Worm (Caenorhabditis elegans) whole organism, L2 larva: Measurements from ENCODE around the gene srab-4.
A peak's percentile ranks its signal among the peaks of the same experiment; 100 is the strongest.

Experiments
- C34F6.9 ChIP-seq: fragments of 150-350 bp; optimal IDR thresholded peaks from 2 replicates; lab custom pipeline; 2014; ENCODE audit warnings: missing biosample characterization, missing genetic modification characterization
- F13H6.1 ChIP-seq: sonication (generic microtip); optimal IDR thresholded peaks from 2 replicates; lab custom pipeline; 2016; ENCODE audit warnings: missing genetic modification characterization, missing compliant biosample characterization
- ZK546.5 ChIP-seq: sonication (generic microtip); optimal IDR thresholded peaks from 2 replicates; lab custom pipeline; 2017; ENCODE audit warnings: missing biosample characterization, missing genetic modification characterization
- aly-2 ChIP-seq: fragments of 150-350 bp; optimal IDR thresholded peaks from 2 replicates; lab custom pipeline; 2014; ENCODE audit warnings: missing biosample characterization, missing genetic modification characterization
- ama-1 ChIP-seq: fragments of 150-350 bp; optimal IDR thresholded peaks from 2 replicates; lab custom pipeline; 2018; ENCODE audit warnings: inconsistent platforms
- blmp-1 ChIP-seq: sonication (generic microtip); optimal IDR thresholded peaks from 2 replicates; lab custom pipeline; 2017; ENCODE audit warnings: missing genetic modification characterization, mild to moderate bottlenecking, missing compliant biosample characterization, antibody characterized with exemption, moderate library complexity; ENCODE audit not compliant: insufficient read depth
- ceh-16 ChIP-seq: fragments of 150-350 bp; optimal IDR thresholded peaks from 2 replicates; lab custom pipeline; 2014; ENCODE audit warnings: missing biosample characterization, missing genetic modification characterization
- ceh-82 ChIP-seq: fragments of 150-350 bp; optimal IDR thresholded peaks from 2 replicates; lab custom pipeline; 2014; ENCODE audit warnings: missing biosample characterization, missing genetic modification characterization
- crh-2 ChIP-seq: sonication (generic microtip); optimal IDR thresholded peaks from 2 replicates; lab custom pipeline; 2017; ENCODE audit warnings: missing biosample characterization, missing genetic modification characterization
- egl-27 ChIP-seq: sonication (generic microtip); optimal IDR thresholded peaks from 3 replicates; lab custom pipeline; 2017; ENCODE audit warnings: missing biosample characterization, missing genetic modification reagents, missing genetic modification characterization
- elt-1 ChIP-seq: fragments of 150-350 bp; optimal IDR thresholded peaks from 2 replicates; lab custom pipeline; 2014; ENCODE audit warnings: missing biosample characterization, missing genetic modification characterization
- fos-1 ChIP-seq: fragments of 150-350 bp; optimal IDR thresholded peaks from 2 replicates; lab custom pipeline; 2014; ENCODE audit warnings: missing biosample characterization, missing genetic modification characterization
- gmeb-1 ChIP-seq: fragments of 150-350 bp; optimal IDR thresholded peaks from 2 replicates; lab custom pipeline; 2014; ENCODE audit warnings: missing biosample characterization, missing genetic modification characterization
- lin-11 ChIP-seq: fragments of 150-350 bp; sonication (generic microtip); optimal IDR thresholded peaks from 2 replicates; lab custom pipeline; 2014; ENCODE audit warnings: missing biosample characterization, missing genetic modification characterization, inconsistent platforms, mixed read lengths
- lin-13 ChIP-seq: fragments of 150-350 bp; optimal IDR thresholded peaks from 2 replicates; lab custom pipeline; 2014; ENCODE audit warnings: missing biosample characterization, missing genetic modification reagents, missing genetic modification characterization
- lin-39 ChIP-seq: fragments of 150-350 bp; optimal IDR thresholded peaks from 2 replicates; lab custom pipeline; 2014; ENCODE audit warnings: missing biosample characterization, missing genetic modification reagents, missing genetic modification characterization
- mab-5 ChIP-seq: fragments of 150-350 bp; optimal IDR thresholded peaks from 2 replicates; lab custom pipeline; 2014; ENCODE audit warnings: missing biosample characterization, missing genetic modification characterization
- mbf-1 ChIP-seq: sonication (generic microtip); optimal IDR thresholded peaks from 2 replicates; lab custom pipeline; 2017; ENCODE audit warnings: missing biosample characterization, missing genetic modification characterization
- nhr-10 ChIP-seq: sonication (generic microtip); optimal IDR thresholded peaks from 2 replicates; lab custom pipeline; 2017; ENCODE audit warnings: missing biosample characterization, missing genetic modification characterization
- nhr-11 ChIP-seq: fragments of 150-350 bp; optimal IDR thresholded peaks from 2 replicates; lab custom pipeline; 2014; ENCODE audit warnings: missing biosample characterization, missing genetic modification characterization
- nhr-12 ChIP-seq: fragments of 150-350 bp; optimal IDR thresholded peaks from 2 replicates; lab custom pipeline; 2014; ENCODE audit warnings: missing biosample characterization, missing genetic modification characterization
- nhr-129 ChIP-seq: fragments of 150-350 bp; optimal IDR thresholded peaks from 2 replicates; lab custom pipeline; 2014; ENCODE audit warnings: missing biosample characterization, missing genetic modification characterization
- nhr-21 ChIP-seq: fragments of 150-350 bp; optimal IDR thresholded peaks from 2 replicates; lab custom pipeline; 2014; ENCODE audit warnings: missing biosample characterization, missing genetic modification characterization
- nhr-237 ChIP-seq: fragments of 150-350 bp; optimal IDR thresholded peaks from 2 replicates; lab custom pipeline; 2014; ENCODE audit warnings: missing biosample characterization, missing genetic modification characterization
- nhr-25 ChIP-seq: fragments of 150-350 bp; sonication (generic microtip); optimal IDR thresholded peaks from 3 replicates; lab custom pipeline; 2014; ENCODE audit warnings: missing biosample characterization, missing genetic modification characterization
- nhr-6 ChIP-seq: fragments of 150-350 bp; optimal IDR thresholded peaks from 2 replicates; lab custom pipeline; 2014; ENCODE audit warnings: missing biosample characterization, missing genetic modification characterization
- nhr-77 ChIP-seq: fragments of 150-350 bp; optimal IDR thresholded peaks from 2 replicates; lab custom pipeline; 2014; ENCODE audit warnings: missing biosample characterization, missing genetic modification characterization
- peb-1 ChIP-seq: fragments of 150-350 bp; optimal IDR thresholded peaks from 2 replicates; lab custom pipeline; 2014; ENCODE audit warnings: missing biosample characterization, missing genetic modification characterization
- skn-1 ChIP-seq: sonication (generic microtip); optimal IDR thresholded peaks from 2 replicates; lab custom pipeline; 2017; ENCODE audit warnings: missing biosample characterization, missing genetic modification characterization
- snpc-4 ChIP-seq: fragments of 150-350 bp; optimal IDR thresholded peaks from 2 replicates; lab custom pipeline; 2014; ENCODE audit warnings: missing biosample characterization, missing genetic modification characterization
- unc-39 ChIP-seq: fragments of 150-350 bp; optimal IDR thresholded peaks from 2 replicates; lab custom pipeline; 2014; ENCODE audit warnings: missing biosample characterization, missing genetic modification characterization
- unc-62 ChIP-seq: fragments of 150-350 bp; optimal IDR thresholded peaks from 2 replicates; lab custom pipeline; 2014; ENCODE audit warnings: missing biosample characterization, missing genetic modification reagents, missing genetic modification characterization
- zag-1 ChIP-seq: fragments of 150-350 bp; optimal IDR thresholded peaks from 2 replicates; lab custom pipeline; 2014; ENCODE audit warnings: missing biosample characterization, missing genetic modification characterization
- ztf-1 ChIP-seq: fragments of 200-800 bp; sonication (Bioruptor generic); conservative IDR thresholded peaks from 2 replicates; pipeline ENCODE4 v1.3.6; 2022; ENCODE audit warnings: missing genetic modification characterization, missing compliant biosample characterization
- ztf-11 ChIP-seq: sonication (generic microtip); optimal IDR thresholded peaks from 2 replicates; lab custom pipeline; 2017; ENCODE audit warnings: missing biosample characterization, missing genetic modification characterization
- ztf-4 ChIP-seq: fragments of 150-350 bp; optimal IDR thresholded peaks from 2 replicates; lab custom pipeline; 2014; ENCODE audit warnings: missing biosample characterization, missing genetic modification characterization

Gene srab-4

DNA sequence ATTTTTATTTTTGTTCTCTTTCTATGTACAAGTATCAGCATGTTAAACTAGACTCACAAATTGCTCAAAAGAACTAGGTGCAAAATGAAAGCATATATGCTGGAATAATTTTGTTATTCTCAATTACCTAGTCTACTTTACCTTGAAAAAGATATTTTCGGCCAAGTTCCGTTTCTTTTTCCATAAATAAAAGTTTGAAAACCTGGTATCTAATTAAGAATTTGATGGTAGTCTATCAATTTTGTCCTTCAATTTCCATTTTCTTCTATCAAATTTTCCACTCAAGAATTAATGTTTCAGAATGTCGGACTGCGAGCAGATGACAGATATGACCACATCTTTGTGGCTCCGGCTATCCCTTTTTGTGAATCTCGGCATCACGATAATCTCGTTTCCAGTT is at the start of gene srab-4:
Gene srab-4, plus strand, starts transcription at position 301 of the 400 bp plus-strand sequence.
- TF ChIP-seq aly-2 (no peak), lin-11 (tag; lab: Kevin White, UChicago) (no peak), nhr-25 (tag; lab: Kevin White, UChicago) (no peak), lin-39 (tag; lab: Kevin White, UChicago) (no peak), fos-1 (tag; lab: Kevin White, UChicago) (no peak), unc-39 (tag; lab: Kevin White, UChicago) (no peak), nhr-77 (tag; lab: Kevin White, UChicago) (no peak), skn-1 (tag; lab: Kevin White, UChicago) (no peak), unc-62 (GFP tag; lab: Kevin White, UChicago) (no peak), zag-1 (tag; lab: Kevin White, UChicago) (no peak), ceh-16 (tag; lab: Kevin White, UChicago) (no peak), nhr-129 (tag; lab: Kevin White, UChicago) (no peak), F13H6.1 (tag; lab: Kevin White, UChicago) (no peak), nhr-10 (no peak), peb-1 (tag; lab: Kevin White, UChicago) (no peak)
- TF ChIP-seq, all 48 proteins: peak for 0

DNA sequence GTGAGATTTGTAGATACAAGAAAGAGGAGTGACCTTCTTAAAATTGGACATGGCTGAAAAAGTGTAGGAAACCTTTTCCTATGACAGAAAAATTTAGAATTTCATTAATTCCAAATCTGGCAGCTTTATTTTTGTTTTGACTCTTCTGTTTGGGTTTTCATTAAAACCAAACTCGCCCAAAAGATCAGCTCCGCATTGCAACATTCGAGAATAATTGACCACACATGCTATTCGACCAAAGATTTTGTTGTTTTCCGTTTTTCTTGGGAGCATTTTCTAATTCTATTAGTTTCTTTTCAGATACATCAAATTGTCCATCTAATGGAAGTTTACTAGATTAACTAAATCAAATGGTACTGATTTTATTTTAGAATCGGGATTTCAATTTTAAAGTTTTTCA is 47.7 kb upstream of the srab-4 start, which contains the start of gene mec-1:
Gene mec-1, plus strand, starts transcription at position 301 of the 400 bp plus-strand sequence.
- TF ChIP-seq ama-1 (lab: Kevin White, UChicago) (no peak), crh-2 (tag; lab: Kevin White, UChicago) (no peak), mab-5 (no peak)

DNA sequence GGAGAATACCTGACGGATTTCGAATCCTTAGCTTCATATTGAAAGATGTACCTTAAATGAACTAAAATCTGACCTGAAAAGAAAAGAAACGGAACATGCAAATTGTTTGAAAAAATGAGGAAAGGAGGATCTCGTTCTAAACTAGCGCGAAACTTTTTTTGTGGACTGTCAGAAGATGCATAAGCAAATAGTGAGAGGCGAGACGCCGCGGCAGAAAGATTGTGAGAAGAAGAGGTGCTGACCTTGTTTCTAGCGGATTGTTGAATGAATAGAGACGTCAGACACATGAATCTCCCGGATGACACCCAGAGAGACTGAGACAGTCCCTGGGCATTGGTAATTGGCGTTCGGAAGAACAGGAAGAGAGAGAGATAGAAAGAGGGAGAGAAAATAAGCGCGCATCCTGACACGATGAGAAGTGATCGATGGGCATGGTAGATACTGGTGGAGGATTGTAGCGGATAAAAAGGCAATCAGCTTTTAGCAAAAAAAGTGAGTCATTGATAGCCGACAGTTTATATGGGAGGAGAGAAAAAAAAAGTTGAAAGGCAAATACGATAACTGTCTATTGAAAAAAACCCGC is 33.9 kb upstream of the srab-4 start, which contains the start of gene ptr-15:
Gene ptr-15, minus strand, starts transcription at position 51 of the 583 bp plus-strand sequence.
- TF ChIP-seq nhr-21 (tag; lab: Kevin White, UChicago) (peak; percentile 24), nhr-77 (tag; lab: Kevin White, UChicago) (no peak), snpc-4 (tag; lab: Kevin White, UChicago) (no peak), peb-1 (tag; lab: Kevin White, UChicago) (peak; percentile 30), unc-39 (tag; lab: Kevin White, UChicago) (no peak), fos-1 (tag; lab: Kevin White, UChicago) (peak; percentile 10), nhr-12 (no peak), nhr-237 (tag; lab: Kevin White, UChicago) (no peak), lin-39 (tag; lab: Kevin White, UChicago) (no peak), mbf-1 (tag; lab: Kevin White, UChicago) (no peak), ztf-11 (tag; lab: Kevin White, UChicago) (no peak), nhr-6 (tag; lab: Kevin White, UChicago) (no peak), lin-13 (no peak), ama-1 (lab: Kevin White, UChicago) (no peak)

DNA sequence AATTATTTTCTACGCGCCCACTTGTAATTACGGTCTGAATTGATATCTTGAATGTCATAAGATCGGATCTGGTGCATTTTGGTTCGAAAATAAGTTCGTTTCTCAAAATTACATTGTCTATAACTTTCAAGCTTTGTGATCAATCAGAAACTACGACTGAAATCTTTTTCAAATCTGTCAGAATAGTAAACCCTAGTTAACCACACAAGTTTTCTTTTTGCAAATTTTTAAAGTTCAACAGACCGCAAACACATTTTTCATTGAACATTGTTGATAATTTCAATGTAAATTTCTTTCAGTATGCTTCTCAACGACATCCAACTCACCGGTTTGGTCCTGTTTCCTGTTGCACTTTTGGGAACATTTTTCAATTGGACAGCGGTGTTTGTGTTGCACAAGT is 32.4 kb upstream of the srab-4 start, which contains the start of gene srx-59:
Gene srx-59, plus strand, starts transcription at position 301 of the 400 bp plus-strand sequence.
- TF ChIP-seq lin-39 (tag; lab: Kevin White, UChicago), result no peak
- TF ChIP-seq nhr-237 (tag; lab: Kevin White, UChicago), result no peak
- no peak for TF ChIP-seq gmeb-1 (tag; lab: Kevin White, UChicago)
- no peak for TF ChIP-seq ZK546.5 (tag; lab: Kevin White, UChicago)
- no peak for TF ChIP-seq ztf-4 (tag; lab: Kevin White, UChicago)
- no peak for TF ChIP-seq unc-62 (GFP tag; lab: Kevin White, UChicago)
- TF ChIP-seq blmp-1 (tag; lab: Kevin White, UChicago), result no peak
- TF ChIP-seq mab-5, result no peak
- TF ChIP-seq elt-1 (tag; lab: Kevin White, UChicago), result no peak
- no peak for TF ChIP-seq ama-1 (lab: Kevin White, UChicago)
- TF ChIP-seq nhr-6 (tag; lab: Kevin White, UChicago), result no peak
- no peak for TF ChIP-seq ztf-1 (GFP tag; lab: Robert Waterston, UW)
- TF ChIP-seq egl-27 (tag; lab: Kevin White, UChicago), result no peak
- no peak for TF ChIP-seq nhr-11 (tag; lab: Kevin White, UChicago)
- TF ChIP-seq C34F6.9 (tag; lab: Kevin White, UChicago), result no peak
- no peak for TF ChIP-seq nhr-10
- no peak for TF ChIP-seq skn-1 (tag; lab: Kevin White, UChicago)
- no peak for TF ChIP-seq snpc-4 (tag; lab: Kevin White, UChicago)
- TF ChIP-seq ceh-82 (tag; lab: Kevin White, UChicago), result no peak
- TF ChIP-seq, all 48 proteins: peak for 0
